Worm (Caenorhabditis elegans) whole organism, L4/young adult: ENCODE measurements around the gene rpl-43.

ENCODE experiments used
- W03F9.2 ChIP-seq: fragments of 150-350 bp; optimal IDR thresholded peaks from 2 replicates; lab custom pipeline; 2014; ENCODE audit warnings: missing biosample characterization, missing genetic modification characterization
- dao-5 ChIP-seq: sonication (generic microtip); optimal IDR thresholded peaks from 2 replicates; lab custom pipeline; 2016; ENCODE audit warnings: missing genotype, missing genetic modification characterization, moderate library complexity, missing compliant biosample characterization
- him-1 ChIP-seq: sonication (generic microtip); optimal IDR thresholded peaks from 2 replicates; lab custom pipeline; 2016; ENCODE audit warnings: missing genotype, missing genetic modification reagents, missing genetic modification characterization, missing compliant biosample characterization

DNA sequence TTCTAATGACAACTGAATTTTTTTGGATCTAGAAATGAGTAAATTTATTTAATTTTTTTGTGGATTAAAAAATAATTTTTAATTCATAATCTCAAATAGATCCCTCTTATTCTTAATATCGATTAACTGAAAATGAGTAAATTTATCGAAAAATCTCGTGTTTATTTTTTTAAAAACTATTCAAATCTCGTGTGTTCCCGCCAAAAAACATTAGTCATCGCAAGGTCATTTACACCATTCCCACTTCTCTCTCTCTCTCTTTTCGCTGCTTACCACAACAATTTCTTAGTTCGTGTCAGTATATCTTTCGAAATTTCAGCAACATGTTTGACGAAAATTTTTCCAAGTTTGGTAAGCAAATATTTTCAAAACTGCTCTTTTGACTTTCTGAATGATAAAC is 32.4 kb downstream of the rpl-43 start:
- TF ChIP-seq W03F9.2 (tag; lab: Kevin White, UChicago) = no peak
- TF ChIP-seq him-1 (tag; lab: Kevin White, UChicago) = no peak
- no peak for TF ChIP-seq dao-5 (tag; lab: Kevin White, UChicago)
